Worm (Caenorhabditis elegans) whole organism, young adult: Measurements from ENCODE around the gene B0457.6.

ENCODE experiments used
- B0336.3 ChIP-seq: fragments of 200-800 bp; sonication (Bioruptor generic); IDR thresholded peaks from 2 replicates; pipeline ENCODE4 v1.3.6; 2022; ENCODE audit warnings: missing genetic modification characterization, missing compliant biosample characterization
- D2030.7 ChIP-seq: fragments of 200-800 bp; sonication (Bioruptor generic); IDR thresholded peaks from 2 replicates; pipeline ENCODE4 v1.3.6; 2022; ENCODE audit warnings: missing genetic modification reagents, missing genetic modification characterization, missing compliant biosample characterization
- F10E7.11 ChIP-seq: sonication (generic microtip); optimal IDR thresholded peaks from 2 replicates; lab custom pipeline; 2017; ENCODE audit warnings: mild to moderate bottlenecking, missing genetic modification characterization, moderate library complexity, missing compliant biosample characterization
- F33H1.4 ChIP-seq: fragments of 200-800 bp; sonication (Bioruptor generic); IDR thresholded peaks from 2 replicates; pipeline ENCODE4 v1.3.6; 2022; ENCODE audit warnings: missing genetic modification reagents, missing genetic modification characterization, missing compliant biosample characterization
- F39B2.1 ChIP-seq: fragments of 200-800 bp; sonication (Bioruptor generic); IDR thresholded peaks from 2 replicates; pipeline ENCODE4 v1.3.6; 2022; ENCODE audit warnings: missing genetic modification reagents, missing genetic modification characterization, missing compliant biosample characterization
- F49E8.2 ChIP-seq: sonication (generic microtip); optimal IDR thresholded peaks from 3 replicates; lab custom pipeline; 2017; ENCODE audit warnings: missing genetic modification characterization, mild to moderate bottlenecking, missing compliant biosample characterization, antibody characterized with exemption, moderate library complexity; ENCODE audit not compliant: insufficient read depth
- F52B5.7 ChIP-seq: sonication (generic microtip); optimal IDR thresholded peaks from 2 replicates; lab custom pipeline; 2016; ENCODE audit warnings: mild to moderate bottlenecking, missing genetic modification characterization, missing compliant biosample characterization
- F57C9.4 ChIP-seq: sonication (generic microtip); optimal IDR thresholded peaks from 2 replicates; lab custom pipeline; 2017; ENCODE audit warnings: mild to moderate bottlenecking, missing genetic modification characterization, missing compliant biosample characterization
- K11D2.4 ChIP-seq: fragments of 200-800 bp; sonication (Bioruptor generic); IDR thresholded peaks from 2 replicates; pipeline ENCODE4 v1.3.6; 2022; ENCODE audit warnings: missing genetic modification reagents, missing genetic modification characterization, missing compliant biosample characterization
- T07F8.4 ChIP-seq: sonication (generic microtip); optimal IDR thresholded peaks from 2 replicates; lab custom pipeline; 2016; ENCODE audit warnings: mild to moderate bottlenecking, missing genetic modification characterization, moderate library complexity, missing compliant biosample characterization
- T26A5.8 ChIP-seq: sonication (generic microtip); optimal IDR thresholded peaks from 2 replicates; lab custom pipeline; 2016; ENCODE audit warnings: missing genetic modification characterization, missing compliant biosample characterization
- Y67H2A.10 ChIP-seq: fragments of 200-800 bp; sonication (Bioruptor generic); conservative IDR thresholded peaks from 2 replicates; pipeline ENCODE4 v1.3.6; 2022; ENCODE audit warnings: missing genetic modification reagents, missing genetic modification characterization, missing compliant biosample characterization
- athp-1 ChIP-seq: sonication (generic microtip); optimal IDR thresholded peaks from 2 replicates; lab custom pipeline; 2017; ENCODE audit warnings: mild to moderate bottlenecking, missing genetic modification characterization, missing compliant biosample characterization
- attf-6 ChIP-seq: fragments of 200-800 bp; sonication (Bioruptor generic); IDR thresholded peaks from 2 replicates; pipeline ENCODE4 v1.3.6; 2022; ENCODE audit warnings: missing genetic modification reagents, missing genetic modification characterization, missing compliant biosample characterization
- cebp-1 ChIP-seq, 2 experiments: fragments of 200-800 bp in 1 of 2; sonication (Bioruptor generic) in 1 of 2; sonication (generic microtip) in 1 of 2; IDR thresholded peaks in 1 of 2; optimal IDR thresholded peaks in 1 of 2; 2 replicates each; pipeline versions ENCODE4 v1.3.6 to Lab custom; 2017 to 2022; ENCODE audit warnings: missing compliant biosample characterization in 2 of 2, missing genetic modification characterization in 2 of 2, mild to moderate bottlenecking in 1 of 2, missing genetic modification reagents in 1 of 2, moderate library complexity in 1 of 2
- ceh-40 ChIP-seq: fragments of 200-800 bp; sonication (Bioruptor generic); IDR thresholded peaks from 2 replicates; pipeline ENCODE4 v1.3.6; 2022; ENCODE audit warnings: missing genetic modification characterization, missing compliant biosample characterization
- ceh-79 ChIP-seq: sonication (generic microtip); optimal IDR thresholded peaks from 2 replicates; lab custom pipeline; 2017; ENCODE audit warnings: mild to moderate bottlenecking, missing genetic modification characterization, missing compliant biosample characterization
- ceh-91 ChIP-seq: fragments of 200-800 bp; sonication (Bioruptor generic); IDR thresholded peaks from 2 replicates; pipeline ENCODE4 v1.3.6; 2022; ENCODE audit warnings: missing genetic modification reagents, missing genetic modification characterization, missing compliant biosample characterization
- dox-1 ChIP-seq: fragments of 200-800 bp; sonication (Bioruptor generic); IDR thresholded peaks from 2 replicates; pipeline ENCODE4 v1.3.6; 2022; ENCODE audit warnings: missing genetic modification reagents, missing genetic modification characterization, missing compliant biosample characterization
- dpl-1 ChIP-seq: fragments of 150-350 bp; optimal IDR thresholded peaks from 2 replicates; lab custom pipeline; 2014; ENCODE audit warnings: missing biosample characterization, missing genetic modification reagents, missing genetic modification characterization
- efl-1 ChIP-seq: fragments of 150-350 bp; optimal IDR thresholded peaks from 2 replicates; lab custom pipeline; 2014; ENCODE audit warnings: missing biosample characterization, missing genetic modification reagents, missing genetic modification characterization
- egl-18 ChIP-seq: fragments of 200-800 bp; sonication (Bioruptor generic); IDR thresholded peaks from 2 replicates; pipeline ENCODE4 v1.3.6; 2022; ENCODE audit warnings: missing genetic modification reagents, missing genetic modification characterization, missing compliant biosample characterization
- egrh-3 ChIP-seq: fragments of 200-800 bp; sonication (Bioruptor generic); IDR thresholded peaks from 2 replicates; pipeline ENCODE4 v1.3.6; 2022; ENCODE audit warnings: missing genetic modification reagents, missing genetic modification characterization, missing compliant biosample characterization
- ekl-4 ChIP-seq: fragments of 200-800 bp; sonication (Bioruptor generic); IDR thresholded peaks from 2 replicates; pipeline ENCODE4 v1.3.6; 2022; ENCODE audit warnings: missing genetic modification reagents, missing genetic modification characterization, missing compliant biosample characterization
- hlh-26 ChIP-seq: fragments of 200-800 bp; sonication (Bioruptor generic); conservative IDR thresholded peaks from 2 replicates; pipeline ENCODE4 v1.3.6; 2022; ENCODE audit warnings: missing genetic modification reagents, missing genetic modification characterization, missing compliant biosample characterization
- hsf-1 ChIP-seq: fragments of 200-800 bp; sonication (Bioruptor generic); IDR thresholded peaks from 2 replicates; pipeline ENCODE4 v1.3.6; 2022; ENCODE audit warnings: missing genetic modification reagents, missing genetic modification characterization, missing compliant biosample characterization
- let-526 ChIP-seq: fragments of 200-800 bp; sonication (Bioruptor generic); IDR thresholded peaks from 2 replicates; pipeline ENCODE4 v1.3.6; 2022; ENCODE audit warnings: missing genetic modification reagents, missing genetic modification characterization, missing compliant biosample characterization
- lin-40 ChIP-seq: sonication (generic microtip); optimal IDR thresholded peaks from 2 replicates; lab custom pipeline; 2016; ENCODE audit warnings: missing genetic modification characterization, mild to moderate bottlenecking, missing compliant biosample characterization, missing genotype, missing genetic modification reagents
- lin-54 ChIP-seq: fragments of 200-800 bp; sonication (Bioruptor generic); optimal IDR thresholded peaks from 2 replicates; lab custom pipeline; 2018; ENCODE audit warnings: mild to moderate bottlenecking, missing genetic modification characterization, missing compliant biosample characterization
- lsl-1 ChIP-seq: fragments of 200-800 bp; sonication (Bioruptor generic); optimal IDR thresholded peaks from 2 replicates; lab custom pipeline; 2018; ENCODE audit warnings: mild to moderate bottlenecking, missing genetic modification characterization, moderate library complexity, missing compliant biosample characterization
- madf-3 ChIP-seq: fragments of 200-800 bp; sonication (Bioruptor generic); IDR thresholded peaks from 2 replicates; pipeline ENCODE4 v1.3.6; 2022; ENCODE audit warnings: missing genetic modification reagents, missing genetic modification characterization, missing compliant biosample characterization
- madf-6 ChIP-seq: fragments of 200-800 bp; sonication (Bioruptor generic); IDR thresholded peaks from 2 replicates; pipeline ENCODE4 v1.3.6; 2022; ENCODE audit warnings: missing genetic modification reagents, missing genetic modification characterization, missing compliant biosample characterization
- madf-8 ChIP-seq: fragments of 200-800 bp; sonication (Bioruptor generic); conservative IDR thresholded peaks from 2 replicates; pipeline ENCODE4 v1.3.6; 2022; ENCODE audit warnings: missing genetic modification reagents, missing genetic modification characterization, missing compliant biosample characterization
- mcd-1 ChIP-seq: fragments of 200-800 bp; sonication (Bioruptor generic); IDR thresholded peaks from 2 replicates; pipeline ENCODE4 v1.3.6; 2022; ENCODE audit warnings: missing genetic modification reagents, missing genetic modification characterization, missing compliant biosample characterization
- nhr-90 ChIP-seq: sonication (generic microtip); optimal IDR thresholded peaks from 2 replicates; lab custom pipeline; 2016; ENCODE audit warnings: missing genotype, mild to moderate bottlenecking, missing genetic modification characterization, missing compliant biosample characterization
- snpc-1.1 ChIP-seq: sonication (generic microtip); optimal IDR thresholded peaks from 2 replicates; lab custom pipeline; 2017; ENCODE audit warnings: missing genetic modification characterization, mild to moderate bottlenecking, missing compliant biosample characterization, antibody characterized with exemption, moderate library complexity, missing genotype, missing genetic modification reagents; ENCODE audit not compliant: insufficient read depth
- snpc-1.3 ChIP-seq: sonication (generic microtip); optimal IDR thresholded peaks from 2 replicates; lab custom pipeline; 2017; ENCODE audit warnings: missing genetic modification characterization, mild to moderate bottlenecking, missing compliant biosample characterization, antibody characterized with exemption, moderate library complexity, missing genotype, missing genetic modification reagents; ENCODE audit not compliant: insufficient read depth
- snpc-3.4 ChIP-seq: sonication (generic microtip); optimal IDR thresholded peaks from 2 replicates; lab custom pipeline; 2017; ENCODE audit warnings: missing genetic modification characterization, mild to moderate bottlenecking, missing compliant biosample characterization, antibody characterized with exemption, moderate library complexity, missing genotype, missing genetic modification reagents
- somi-1 ChIP-seq: fragments of 200-800 bp; sonication (Bioruptor generic); optimal IDR thresholded peaks from 2 replicates; lab custom pipeline; 2018; ENCODE audit warnings: mild to moderate bottlenecking, missing genetic modification characterization, missing compliant biosample characterization
- tbp1 ChIP-seq: fragments of 200-800 bp; sonication (Bioruptor generic); optimal IDR thresholded peaks from 2 replicates; lab custom pipeline; 2018; ENCODE audit warnings: mild to moderate bottlenecking, missing genetic modification characterization, missing compliant biosample characterization
- tlf-1 ChIP-seq: fragments of 200-800 bp; sonication (Bioruptor generic); optimal IDR thresholded peaks from 2 replicates; lab custom pipeline; 2018; ENCODE audit warnings: mild to moderate bottlenecking, missing genetic modification characterization, missing compliant biosample characterization
- unc-130 ChIP-seq: sonication (generic microtip); optimal IDR thresholded peaks from 2 replicates; lab custom pipeline; 2016; ENCODE audit warnings: missing genetic modification reagents, missing genetic modification characterization, missing compliant biosample characterization
- xnd-1 ChIP-seq: sonication (generic microtip); optimal IDR thresholded peaks from 2 replicates; lab custom pipeline; 2016; ENCODE audit warnings: missing genotype, missing genetic modification reagents, missing genetic modification characterization, missing compliant biosample characterization
- zim-3 ChIP-seq: sonication (generic microtip); optimal IDR thresholded peaks from 2 replicates; lab custom pipeline; 2017; ENCODE audit warnings: mild to moderate bottlenecking, missing genetic modification characterization, moderate library complexity, missing compliant biosample characterization
- ztf-3 ChIP-seq: fragments of 200-800 bp; sonication (Bioruptor generic); optimal IDR thresholded peaks from 2 replicates; lab custom pipeline; 2018; ENCODE audit warnings: mild to moderate bottlenecking, missing genetic modification characterization, missing compliant biosample characterization

B0457.6 gene

ce11 chrII:8929771-8930170, 7.5 kb downstream of the B0457.6 start, which contains the start of gene mrpl-50 (continued):
- no peak for TF ChIP-seq F33H1.4 (GFP tag; lab: Robert Waterston, UW)
- no peak for TF ChIP-seq F49E8.2
- no peak for TF ChIP-seq madf-8 (GFP tag; lab: Robert Waterston, UW)
- TF ChIP-seq T07F8.4 = no peak
- no peak for TF ChIP-seq F57C9.4 (tag; lab: Kevin White, UChicago)
- TF ChIP-seq ekl-4 (GFP tag; lab: Robert Waterston, UW) = peak; percentile 50
- TF ChIP-seq somi-1 = no peak
- peak; percentile 13 for TF ChIP-seq F52B5.7
- TF ChIP-seq attf-6 (GFP tag; lab: Robert Waterston, UW) = no peak
- no peak for TF ChIP-seq hlh-26 (GFP tag; lab: Robert Waterston, UW)
- peak; percentile 50 for TF ChIP-seq snpc-1.3
- no peak for TF ChIP-seq egl-18 (GFP tag; lab: Robert Waterston, UW)
- TF ChIP-seq athp-1 = no peak
- TF ChIP-seq, all 124 proteins: peak for 21

DNA sequence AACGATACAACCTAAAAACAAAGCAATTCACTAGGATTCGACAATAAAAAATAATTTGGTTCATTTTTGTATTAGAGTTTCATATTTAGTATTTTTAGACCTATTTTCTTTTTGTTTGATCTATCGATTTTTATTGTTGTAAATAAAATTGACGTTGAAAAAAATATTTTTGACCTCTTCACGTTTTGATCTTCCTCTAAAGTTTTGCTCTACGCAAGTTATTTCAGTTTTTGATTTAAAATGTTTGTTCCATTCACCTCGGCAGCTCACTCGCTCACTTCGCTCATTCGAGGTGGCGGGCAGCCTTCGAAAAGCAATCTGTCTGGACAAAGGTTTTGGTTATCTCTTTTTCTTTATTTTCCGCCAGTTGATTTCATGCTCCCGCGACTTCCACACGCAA, 8.5 kb downstream of the B0457.6 start, which contains the start of gene enol-1:
Gene enol-1, plus strand, starts transcription at position 235 of the 400 bp plus-strand sequence.
- TF ChIP-seq Y67H2A.10 (GFP tag; lab: Robert Waterston, UW) = no peak
- no peak for TF ChIP-seq T07F8.4
- no peak for TF ChIP-seq egrh-3 (GFP tag; lab: Robert Waterston, UW)
- no peak for TF ChIP-seq tbp1
- TF ChIP-seq lin-40 = no peak
- no peak for TF ChIP-seq zim-3
- peak; percentile 10 for TF ChIP-seq tlf-1 (GFP tag; lab: Kevin White, UChicago)
- TF ChIP-seq madf-3 (GFP tag; lab: Robert Waterston, UW) = no peak; the same call in 1 of the 2 replicates
- TF ChIP-seq F49E8.2 = peak; percentile 22
- no peak for TF ChIP-seq ztf-3 (GFP tag; lab: Kevin White, UChicago)
- no peak for TF ChIP-seq somi-1
- TF ChIP-seq lin-54 (GFP tag; lab: Kevin White, UChicago) = peak; percentile 15
- TF ChIP-seq nhr-90 (tag; lab: Kevin White, UChicago) = no peak
- TF ChIP-seq athp-1 = peak; percentile 5
- peak; percentile 66 for TF ChIP-seq xnd-1 (tag; lab: Kevin White, UChicago)
- peak; percentile 33 for TF ChIP-seq dpl-1 (GFP tag; lab: Kevin White, UChicago)
- TF ChIP-seq unc-130 = peak; percentile 45
- peak; percentile 18; the same call in 1 of the 2 replicates for TF ChIP-seq mcd-1
- TF ChIP-seq D2030.7 (GFP tag; lab: Robert Waterston, UW) = peak; percentile 65; the same call in 1 of the 2 replicates
- TF ChIP-seq F10E7.11 (tag; lab: Kevin White, UChicago) = no peak
- TF ChIP-seq cebp-1 (GFP tag; IDR thresholded peaks at IDR 0.05; lab: Robert Waterston, UW) = no peak
- peak; percentile 12 for TF ChIP-seq cebp-1 (tag; optimal IDR thresholded peaks at IDR 0.05; lab: Kevin White, UChicago)
- TF ChIP-seq efl-1 = peak; percentile 77
- peak; percentile 63 for TF ChIP-seq hsf-1 (GFP tag; lab: Robert Waterston, UW)
- TF ChIP-seq attf-6 (GFP tag; lab: Robert Waterston, UW) = 0 out of 2 replicates have a peak, but pooled peaks have one; percentile 30
- TF ChIP-seq snpc-3.4 (tag; lab: Kevin White, UChicago) = peak; percentile 59
- TF ChIP-seq K11D2.4 = 0 out of 2 replicates have a peak, but pooled peaks have one; percentile 14
- TF ChIP-seq B0336.3 (GFP tag; lab: Robert Waterston, UW) = no peak; the same call in 1 of the 2 replicates
- peak; percentile 90 for TF ChIP-seq madf-6 (GFP tag; lab: Robert Waterston, UW)
- TF ChIP-seq lsl-1 (GFP tag; lab: Kevin White, UChicago) = peak; percentile 34
- peak; percentile 50 for TF ChIP-seq F33H1.4 (GFP tag; lab: Robert Waterston, UW)
- TF ChIP-seq madf-8 (GFP tag; lab: Robert Waterston, UW) = peak; percentile 85
- TF ChIP-seq snpc-1.1 = no peak
- TF ChIP-seq ceh-40 (GFP tag; lab: Robert Waterston, UW) = no peak
- TF ChIP-seq ceh-91 = peak; percentile 70
- TF ChIP-seq hlh-26 (GFP tag; lab: Robert Waterston, UW) = no peak
- TF ChIP-seq let-526 (GFP tag; lab: Robert Waterston, UW) = no peak
- TF ChIP-seq ceh-79 (tag; lab: Kevin White, UChicago) = no peak
- TF ChIP-seq F39B2.1 (GFP tag; lab: Robert Waterston, UW) = no peak
- TF ChIP-seq T26A5.8 (tag; lab: Kevin White, UChicago) = no peak
- no peak for TF ChIP-seq dox-1
